Worm (Caenorhabditis elegans) whole organism, L4 larva: ENCODE data around the gene str-140.
"Not testable (repeated sequence)": the region's sequence is repeated elsewhere in the genome, so short reads cannot be mapped to it uniquely, and the experiment has no call there.

ENCODE experiments used
- T20F7.1 ChIP-seq: fragments of 200-800 bp; sonication (Bioruptor generic); optimal IDR thresholded peaks from 2 replicates; lab custom pipeline; 2018; ENCODE audit warnings: mild to moderate bottlenecking, missing genetic modification characterization, missing compliant biosample characterization
- aly-2 ChIP-seq: sonication (generic microtip); optimal IDR thresholded peaks from 2 replicates; lab custom pipeline; 2018; ENCODE audit warnings: missing biosample characterization, missing genetic modification characterization
- daf-12 ChIP-seq: fragments of 150-350 bp; optimal IDR thresholded peaks from 2 replicates; lab custom pipeline; 2014; ENCODE audit warnings: missing biosample characterization, missing genetic modification reagents, missing genetic modification characterization
- lin-39 ChIP-seq: fragments of 150-350 bp; optimal IDR thresholded peaks from 2 replicates; lab custom pipeline; 2014; ENCODE audit warnings: missing biosample characterization, missing genetic modification reagents, missing genetic modification characterization
- nhr-25 ChIP-seq: sonication (generic microtip); optimal IDR thresholded peaks from 2 replicates; lab custom pipeline; 2017; ENCODE audit warnings: missing genetic modification characterization, mild to moderate bottlenecking, missing compliant biosample characterization, antibody characterized with exemption, moderate library complexity, borderline replicate concordance; ENCODE audit not compliant: insufficient read depth
- nhr-76 ChIP-seq: fragments of 150-350 bp; optimal IDR thresholded peaks from 2 replicates; lab custom pipeline; 2014; ENCODE audit warnings: missing biosample characterization, missing genetic modification characterization
- pqm-1 ChIP-seq: sonication (generic microtip); optimal IDR thresholded peaks from 2 replicates; lab custom pipeline; 2017; ENCODE audit warnings: missing biosample characterization, missing genetic modification characterization
- tra-1 ChIP-seq: fragments of 200-800 bp; sonication (Bioruptor generic); IDR thresholded peaks from 2 replicates; pipeline ENCODE4 v1.3.6; 2022; ENCODE audit warnings: missing genetic modification reagents, missing genetic modification characterization, missing compliant biosample characterization
- unc-62 ChIP-seq, 3 experiments: fragments of 150-350 bp in 1 of 3; sonication (generic microtip); optimal IDR thresholded peaks in 2 of 3; peaks in 1 of 3; 1 replicate in 1 of 3; 2 replicates in 2 of 3; lab custom pipeline; 2014 to 2017; ENCODE audit warnings: missing biosample characterization in 3 of 3, missing genetic modification characterization in 3 of 3, missing genetic modification reagents in 3 of 3, missing genotype in 1 of 3

DNA sequence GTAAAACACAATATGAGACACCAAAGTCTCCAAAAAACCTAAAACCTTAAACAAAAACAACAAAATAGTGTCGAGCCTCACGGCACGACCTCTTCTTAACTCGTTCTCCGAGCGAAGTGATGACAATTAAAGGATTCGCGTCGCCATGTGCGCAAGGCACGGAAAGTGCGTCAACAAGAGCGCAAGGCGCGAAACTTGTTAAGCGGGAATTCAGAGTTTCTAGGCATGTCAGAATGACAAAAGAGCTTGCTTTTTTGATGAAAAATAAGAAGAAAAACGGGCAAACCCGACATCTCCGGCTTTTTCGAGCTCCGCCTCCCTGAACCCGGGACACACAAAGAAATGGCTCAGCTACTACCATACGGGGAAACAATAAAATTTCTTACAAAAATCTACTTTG is 9.9 kb downstream of the str-140 start:
- TF ChIP-seq unc-62 (GFP tag; optimal IDR thresholded peaks at IDR 0.05 in 1 of 2; lab: Kevin White, UChicago); unc-62 (tag; optimal IDR thresholded peaks at IDR 0.05; lab: Kevin White, UChicago); T20F7.1 (GFP tag; lab: Kevin White, UChicago); pqm-1; nhr-25 (tag; lab: Kevin White, UChicago); nhr-76 (tag; lab: Kevin White, UChicago); lin-39; tra-1 (GFP tag; lab: Robert Waterston, UW); aly-2 (tag; lab: Kevin White, UChicago); daf-12 (tag; lab: Kevin White, UChicago): not testable (repeated sequence)
